Fruit fly (Drosophila melanogaster): ENCODE data around the gene Josd.

The Josd gene

dm6 chrX:6265456-6265877, 4.5 kb downstream of the Josd start (continued):
- TF ChIP-seq z (GFP tag; IDR thresholded peaks at IDR 0.05) (peak; percentile 69; the same call in 2 of the 3 replicates), dati (GFP tag; IDR thresholded peaks at IDR 0.05) (peak; percentile 83), CG16815 (GFP tag; optimal IDR thresholded peaks at IDR 0.05) (peak; percentile 94), vvl (GFP tag; IDR thresholded peaks at IDR 0.05) (peak; percentile 95), esg (GFP tag; conservative IDR thresholded peaks at IDR 0.05) (peak; percentile 94), phol (tag; optimal IDR thresholded peaks at IDR 0.05) (peak; percentile 97), bab2 (GFP tag; optimal IDR thresholded peaks at IDR 0.05) (peak; percentile 95), CG13287 (GFP tag; IDR thresholded peaks at IDR 0.05; ENCODE audit: partially characterized antibody) (peak; percentile 39; the same call in 1 of the 2 replicates), dan (GFP tag; IDR thresholded peaks at IDR 0.05) (peak; percentile 47; the same call in 1 of the 2 replicates), CG16779 (GFP tag; IDR thresholded peaks at IDR 0.05) (peak; percentile 85), Awh (GFP tag; IDR thresholded peaks at IDR 0.05) (peak; percentile 93), CG12659 (GFP tag; optimal IDR thresholded peaks at IDR 0.05) (peak; percentile 97), TFAM (GFP tag; optimal IDR thresholded peaks at IDR 0.05) (peak; percentile 83), eyg (GFP tag; optimal IDR thresholded peaks at IDR 0.05) (peak; percentile 86), sr (GFP tag; IDR thresholded peaks at IDR 0.05) (peak; percentile 81), Ptx1 (GFP tag; IDR thresholded peaks at IDR 0.05) (peak; percentile 96), GATAe (GFP tag; conservative IDR thresholded peaks at IDR 0.05) (peak; percentile 76), CG18262 (tag; optimal IDR thresholded peaks at IDR 0.05) (peak; percentile 98), CG9817 (tag; optimal IDR thresholded peaks at IDR 0.05) (peak; percentile 91), CG7357 (GFP tag; IDR thresholded peaks at IDR 0.05) (peak; percentile 87), CG42726 (GFP tag; IDR thresholded peaks at IDR 0.05; ENCODE audit: partially characterized antibody) (no peak), CG9876 (GFP tag; optimal IDR thresholded peaks at IDR 0.05) (peak; percentile 90), CG11085 (GFP tag; IDR thresholded peaks at IDR 0.05) (peak; percentile 81), HLH4C (GFP tag; IDR thresholded peaks at IDR 0.05; ENCODE audit: partially characterized antibody) (no peak; the same call in 2 of the 3 replicates), CG12299 (tag; optimal IDR thresholded peaks at IDR 0.05) (peak; percentile 88), CG6254 (GFP tag; optimal IDR thresholded peaks at IDR 0.05) (peak; percentile 89), chm (GFP tag; IDR thresholded peaks at IDR 0.05) (peak; percentile 83), CG6813 (GFP tag; optimal IDR thresholded peaks at IDR 0.05) (peak; percentile 93), CG10959 (GFP tag; IDR thresholded peaks at IDR 0.05) (peak; percentile 90), luna (GFP tag; optimal IDR thresholded peaks at IDR 0.05) (peak; percentile 80), sna (GFP tag; IDR thresholded peaks at IDR 0.05; ENCODE audit: partially characterized antibody) (0 out of 2 replicates have a peak, but pooled peaks have one; percentile 33), chn (GFP tag; optimal IDR thresholded peaks at IDR 0.05) (peak; percentile 97), HmgD (GFP tag; optimal IDR thresholded peaks at IDR 0.05) (peak; percentile 91), CG14710 (tag; optimal IDR thresholded peaks at IDR 0.05) (peak; percentile 91), CG32767 (GFP tag; IDR thresholded peaks at IDR 0.05) (peak; percentile 96), CHES-1-like (GFP tag; optimal IDR thresholded peaks at IDR 0.05) (peak; percentile 91), fd64A (GFP tag; optimal IDR thresholded peaks at IDR 0.05) (peak; percentile 87), CkIIα-i1 (GFP tag; IDR thresholded peaks at IDR 0.05) (peak; percentile 70; the same call in 1 of the 2 replicates), CTCF (GFP tag; optimal IDR thresholded peaks at IDR 0.05) (peak; percentile 72), Oaz (GFP tag; IDR thresholded peaks at IDR 0.05) (peak; percentile 91), sens (GFP tag) (peak; percentile 100), CG10654 (GFP tag; optimal IDR thresholded peaks at IDR 0.05) (peak; percentile 94), Ravus (GFP tag; IDR thresholded peaks at IDR 0.05) (peak; percentile 83), bbx (GFP tag; IDR thresholded peaks at IDR 0.05; ENCODE audit: partially characterized antibody) (no peak), chinmo (GFP tag; IDR thresholded peaks at IDR 0.05; ENCODE audit: partially characterized antibody) (no peak), Myb (GFP tag; optimal IDR thresholded peaks at IDR 0.05) (peak; percentile 82), zen2 (GFP tag; IDR thresholded peaks at IDR 0.05; ENCODE audit: partially characterized antibody) (no peak), wdn (GFP tag; IDR thresholded peaks at IDR 0.05) (peak; percentile 91), CG13775 (GFP tag; optimal IDR thresholded peaks at IDR 0.05) (peak; percentile 94), bigmax (GFP tag; optimal IDR thresholded peaks at IDR 0.05) (no peak), Hmx (GFP tag; optimal IDR thresholded peaks at IDR 0.05) (peak; percentile 69)
